Worm (Caenorhabditis elegans) whole organism, midembryonic: ENCODE data around the gene srj-22.

Experiments used
- T22C8.4 ChIP-seq: fragments of 200-800 bp; sonication (Bioruptor generic); IDR thresholded peaks from 2 replicates; pipeline ENCODE4 v1.3.6; 2022; ENCODE audit warnings: missing genetic modification characterization, missing compliant biosample characterization
- flt-1 ChIP-seq: fragments of 200-800 bp; sonication (Bioruptor generic); IDR thresholded peaks from 2 replicates; pipeline ENCODE4 v1.3.6; 2022; ENCODE audit warnings: missing genetic modification characterization, missing compliant biosample characterization
- med-1 ChIP-seq: sonication (generic microtip); optimal IDR thresholded peaks from 2 replicates; lab custom pipeline; 2017; ENCODE audit warnings: missing genetic modification characterization, mild to moderate bottlenecking, missing compliant biosample characterization, antibody characterized with exemption, missing genetic modification reagents; ENCODE audit not compliant: insufficient read depth
- ref-1 ChIP-seq: fragments of 200-800 bp; sonication (Bioruptor generic); conservative IDR thresholded peaks from 2 replicates; pipeline ENCODE4 v1.3.6; 2022; ENCODE audit warnings: missing genetic modification reagents, missing genetic modification characterization, missing compliant biosample characterization
- tab-1 ChIP-seq: fragments of 200-800 bp; sonication (Bioruptor generic); IDR thresholded peaks from 2 replicates; pipeline ENCODE4 v1.3.6; 2022; ENCODE audit warnings: missing genetic modification characterization, missing compliant biosample characterization
- ztf-23 ChIP-seq: fragments of 200-800 bp; sonication (Bioruptor generic); IDR thresholded peaks from 2 replicates; pipeline ENCODE4 v1.3.6; 2022; ENCODE audit warnings: missing genetic modification reagents, missing genetic modification characterization, missing compliant biosample characterization

DNA sequence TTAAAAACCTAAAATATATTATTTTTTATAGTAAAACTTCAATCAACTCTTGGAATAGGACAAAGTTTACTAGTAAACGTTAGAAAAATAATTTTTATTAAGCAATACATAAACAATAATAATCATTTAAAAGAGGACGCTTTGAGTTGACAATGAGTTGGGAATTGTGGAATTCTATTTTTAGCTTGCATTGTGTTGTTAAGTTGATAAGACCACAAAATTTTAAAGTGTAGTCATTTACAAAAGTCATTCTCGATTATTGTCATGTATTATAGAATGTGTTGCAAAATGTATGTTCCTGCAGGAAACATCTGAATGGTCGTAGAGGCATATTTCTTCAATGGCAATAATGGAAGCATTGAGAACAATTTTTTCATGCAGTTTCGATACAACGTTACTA, 32.5 kb downstream of the srj-22 start:
- TF ChIP-seq T22C8.4 (no peak), tab-1 (GFP tag; lab: Robert Waterston, UW) (no peak), med-1 (GFP tag; lab: Kevin White, UChicago) (no peak), ztf-23 (no peak), ref-1 (GFP tag; lab: Robert Waterston, UW) (no peak), flt-1 (no peak)
